Worm (Caenorhabditis elegans): ENCODE data around the gene F53F4.7.

Gene F53F4.7

DNA sequence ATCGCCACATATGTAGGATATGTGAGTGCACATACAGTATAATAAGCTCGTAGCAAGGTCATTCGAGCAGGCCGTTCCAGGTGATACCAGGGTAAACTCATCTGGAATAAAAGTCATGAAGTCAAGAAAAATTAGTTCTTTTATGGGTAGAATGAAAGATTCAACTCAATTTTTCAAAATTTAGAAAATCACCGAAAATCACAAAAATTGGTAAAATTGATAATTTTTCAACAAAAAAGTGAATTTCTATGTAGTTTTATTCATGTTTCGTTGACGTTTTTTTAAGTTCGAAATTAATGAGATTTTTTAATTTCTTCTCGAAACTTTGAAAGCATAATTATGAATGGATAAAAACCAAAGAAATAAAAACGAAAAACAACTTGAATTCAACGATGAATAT, 8.0 kb upstream of the F53F4.7 start, which contains the start of gene F53F4.16:
Gene F53F4.16, minus strand, starts transcription at position 101 of the 400 bp plus-strand sequence.
- no peak for TF ChIP-seq nhr-19 (GFP tag; conservative IDR thresholded peaks at IDR 0.05)
- no peak for TF ChIP-seq nhr-20 (tag; optimal IDR thresholded peaks at IDR 0.05)
- TF ChIP-seq dpl-1 (GFP tag; optimal IDR thresholded peaks at IDR 0.05), result no peak
- no peak for TF ChIP-seq pax-3 (tag; optimal IDR thresholded peaks at IDR 0.05)
- no peak for TF ChIP-seq nhr-84 (tag; optimal IDR thresholded peaks at IDR 0.05)
- no peak for TF ChIP-seq C34B4.2 (tag; optimal IDR thresholded peaks at IDR 0.05)
- TF ChIP-seq rnt-1 (tag; optimal IDR thresholded peaks at IDR 0.05), result no peak
- no peak for TF ChIP-seq fkh-4 (tag; optimal IDR thresholded peaks at IDR 0.05; ENCODE audit: borderline replicate concordance)
- no peak for TF ChIP-seq C04F5.9 (tag; optimal IDR thresholded peaks at IDR 0.05)
- no peak for TF ChIP-seq blmp-1 (tag; optimal IDR thresholded peaks at IDR 0.05)
- no peak for TF ChIP-seq unc-130 (tag; optimal IDR thresholded peaks at IDR 0.05)
- TF ChIP-seq mep-1 (tag; optimal IDR thresholded peaks at IDR 0.05), result no peak
- no peak for TF ChIP-seq lin-14 (GFP tag; optimal IDR thresholded peaks at IDR 0.05)
- no peak for TF ChIP-seq tbx-2 (tag; optimal IDR thresholded peaks at IDR 0.05)
- no peak for TF ChIP-seq nhr-77 (tag; optimal IDR thresholded peaks at IDR 0.05)
- TF ChIP-seq aha-1 (tag; optimal IDR thresholded peaks at IDR 0.05), result no peak
- TF ChIP-seq nhr-85 (tag), result no peak
- no peak for TF ChIP-seq unc-86 (tag; optimal IDR thresholded peaks at IDR 0.05)

DNA sequence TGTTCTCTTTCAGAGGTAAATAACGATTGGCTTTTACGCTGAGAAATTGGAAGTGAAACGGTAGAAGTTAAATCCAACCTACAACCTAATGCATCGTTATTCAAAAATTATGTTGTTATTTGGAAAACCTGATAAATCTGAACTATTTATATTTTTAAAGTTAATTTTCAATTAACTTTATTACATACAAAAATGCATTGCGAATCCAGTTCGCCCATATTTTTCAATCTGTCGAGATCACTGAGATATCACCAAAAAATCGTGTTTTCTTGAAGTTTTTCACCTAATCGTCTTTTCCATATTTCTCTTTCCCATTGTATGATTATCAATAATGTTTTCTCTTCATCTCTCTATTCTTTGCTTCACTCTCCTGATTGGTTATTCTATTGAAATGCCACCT, 6.9 kb upstream of the F53F4.7 start, which contains the start of gene F53F4.15:
Gene F53F4.15, plus strand, starts transcription at position 301 of the 400 bp plus-strand sequence.
- no peak for TF ChIP-seq egl-13 (tag; optimal IDR thresholded peaks at IDR 0.05)
- no peak for TF ChIP-seq fkh-10 (GFP tag; optimal IDR thresholded peaks at IDR 0.05)
- no peak for TF ChIP-seq hlh-4 (tag; optimal IDR thresholded peaks at IDR 0.05)
- TF ChIP-seq F16B12.6 (tag; optimal IDR thresholded peaks at IDR 0.05), result no peak
- no peak for TF ChIP-seq lin-14 (GFP tag; optimal IDR thresholded peaks at IDR 0.05)
- no peak for TF ChIP-seq elt-3 (tag; optimal IDR thresholded peaks at IDR 0.05)
- no peak for TF ChIP-seq ztf-4 (tag; optimal IDR thresholded peaks at IDR 0.05)
- TF ChIP-seq efl-3 (GFP tag; optimal IDR thresholded peaks at IDR 0.05), result no peak
- no peak for TF ChIP-seq ama-1 (optimal IDR thresholded peaks at IDR 0.05)
- TF ChIP-seq C04F5.9 (tag; optimal IDR thresholded peaks at IDR 0.05), result no peak
- TF ChIP-seq nhr-76 (tag; optimal IDR thresholded peaks at IDR 0.05), result no peak
- no peak for TF ChIP-seq pqm-1 (tag; optimal IDR thresholded peaks at IDR 0.05)
- no peak for TF ChIP-seq fos-1 (tag; optimal IDR thresholded peaks at IDR 0.05)
- no peak for TF ChIP-seq ceh-63 (GFP tag; optimal IDR thresholded peaks at IDR 0.05)
- no peak for TF ChIP-seq dpl-1 (GFP tag; optimal IDR thresholded peaks at IDR 0.05)
- no peak for TF ChIP-seq mdl-1 (tag; optimal IDR thresholded peaks at IDR 0.05)
- TF ChIP-seq swsn-7 (tag; optimal IDR thresholded peaks at IDR 0.05), result no peak
- no peak for TF ChIP-seq mab-9 (GFP tag; IDR thresholded peaks at IDR 0.05)
- no peak for TF ChIP-seq ces-1 (GFP tag; optimal IDR thresholded peaks at IDR 0.05)

DNA sequence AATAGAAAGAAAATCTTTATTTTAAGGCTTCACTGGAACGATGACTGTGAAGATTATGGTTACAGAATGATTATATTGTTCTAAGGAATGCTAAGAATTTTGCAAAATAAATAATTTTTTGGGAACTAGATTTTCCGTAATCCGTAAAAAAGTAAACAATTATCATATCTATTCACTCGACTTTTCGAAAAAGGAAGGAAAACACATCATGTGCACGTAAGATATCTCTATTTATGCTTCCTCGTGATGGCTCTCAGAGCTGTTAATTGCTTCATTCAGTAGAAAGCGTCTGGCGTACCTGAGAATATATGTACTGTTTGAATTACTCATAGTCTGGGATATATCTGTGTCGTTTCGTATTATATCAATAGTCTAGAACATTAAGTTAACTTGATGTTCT, 6.0 kb upstream of the F53F4.7 start, which contains the start of gene srd-11:
Gene srd-11, minus strand, starts transcription at position 101 of the 400 bp plus-strand sequence.
- no peak for TF ChIP-seq efl-1 (optimal IDR thresholded peaks at IDR 0.05)
- peak in 1 of 2 experiments; percentile 26 for TF ChIP-seq efl-1 (GFP tag; optimal IDR thresholded peaks at IDR 0.05 in 1 of 2)
- TF ChIP-seq fkh-4 (tag; optimal IDR thresholded peaks at IDR 0.05; ENCODE audit: borderline replicate concordance), result no peak

DNA sequence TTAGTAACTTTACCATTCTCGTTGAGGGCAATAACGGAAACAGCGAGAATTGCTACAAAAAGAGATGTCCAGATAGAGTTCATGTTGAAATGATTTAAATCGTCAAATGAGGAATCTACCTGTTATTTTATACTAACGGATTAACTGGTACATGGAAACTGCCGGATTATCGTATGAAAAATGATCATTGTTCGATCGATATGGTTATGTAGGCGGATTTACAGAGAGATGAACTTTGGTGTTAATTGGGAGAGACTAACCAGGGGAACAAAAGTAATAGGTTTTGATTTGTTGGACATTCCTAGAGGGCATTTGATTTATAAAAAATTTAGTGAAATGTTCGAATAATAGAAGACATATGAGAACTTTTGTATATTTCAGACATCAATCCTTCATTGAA, 2.0 kb downstream of the F53F4.7 start, which contains the start of gene spig-9:
Gene spig-9, minus strand, starts transcription at position 101 of the 400 bp plus-strand sequence.
- TF ChIP-seq ceh-90 (tag; optimal IDR thresholded peaks at IDR 0.05) (no peak), nhr-237 (tag; optimal IDR thresholded peaks at IDR 0.05) (no peak), zag-1 (tag; optimal IDR thresholded peaks at IDR 0.05) (no peak), pax-3 (tag; optimal IDR thresholded peaks at IDR 0.05) (no peak), sup-37 (GFP tag; optimal IDR thresholded peaks at IDR 0.05) (no peak)

Data from whole organism, L1 larva.